Fruit fly (Drosophila melanogaster) whole organism, embryonic: Measurements from ENCODE around the gene Atg5.

Experiments used
- ATbp ChIP-seq: fragments of 200-800 bp; sonication (Bioruptor generic); optimal IDR thresholded peaks from 2 replicates; lab custom pipeline; 2017; ENCODE audit warnings: missing biosample characterization, mild to moderate bottlenecking, missing genetic modification characterization, missing genetic modification reagents
- Atf-2 ChIP-seq: fragments of 200-800 bp; sonication (Bioruptor generic); optimal IDR thresholded peaks from 2 replicates; lab custom pipeline; 2016; ENCODE audit warnings: missing biosample characterization, missing genetic modification characterization
- Atf6 ChIP-seq: fragments of 200-800 bp; sonication (Bioruptor generic); IDR thresholded peaks from 2 replicates; pipeline ENCODE4 v1.3.6; 2022; ENCODE audit warnings: missing biosample characterization, missing genetic modification characterization
- CG1024 ChIP-seq: fragments of 200-800 bp; sonication (Bioruptor generic); IDR thresholded peaks from 2 replicates; pipeline ENCODE4 v1.3.6; 2022; ENCODE audit warnings: missing biosample characterization, missing genetic modification characterization
- CG10274 ChIP-seq: fragments of 200-800 bp; sonication (Bioruptor generic); optimal IDR thresholded peaks from 3 replicates; lab custom pipeline; 2017; ENCODE audit warnings: missing biosample characterization, mild to moderate bottlenecking, missing genetic modification characterization
- CG10431 ChIP-seq: fragments of 200-800 bp; sonication (Bioruptor generic); optimal IDR thresholded peaks from 3 replicates; lab custom pipeline; 2018; ENCODE audit warnings: missing biosample characterization, mild to moderate bottlenecking, missing genetic modification characterization
- CG12155 ChIP-seq: fragments of 200-800 bp; sonication (Bioruptor generic); optimal IDR thresholded peaks from 3 replicates; lab custom pipeline; 2016; ENCODE audit warnings: missing biosample characterization, missing genetic modification characterization
- CG13624 ChIP-seq: fragments of 200-800 bp; sonication (Bioruptor generic); optimal IDR thresholded peaks from 2 replicates; lab custom pipeline; 2016; ENCODE audit warnings: missing biosample characterization, missing genetic modification characterization
- CG17361 ChIP-seq: fragments of 200-800 bp; sonication (Bioruptor generic); IDR thresholded peaks from 3 replicates; pipeline ENCODE4 v1.3.6; 2022; ENCODE audit warnings: missing biosample characterization, missing genetic modification characterization
- CG17568 ChIP-seq: fragments of 200-800 bp; sonication (Bioruptor generic); optimal IDR thresholded peaks from 2 replicates; lab custom pipeline; 2018; ENCODE audit warnings: missing biosample characterization, mild to moderate bottlenecking, missing genetic modification characterization, moderate library complexity
- CG2712 ChIP-seq: fragments of 200-800 bp; optimal IDR thresholded peaks from 3 replicates; lab custom pipeline; 2019; ENCODE audit warnings: missing biosample characterization, mild to moderate bottlenecking, missing genetic modification characterization, moderate library complexity
- CG31388 ChIP-seq: fragments of 200-800 bp; sonication (Bioruptor generic); optimal IDR thresholded peaks from 2 replicates; lab custom pipeline; 2016; ENCODE audit warnings: missing biosample characterization, missing genetic modification characterization
- CG4360 ChIP-seq: fragments of 200-800 bp; sonication (Bioruptor generic); IDR thresholded peaks from 2 replicates; pipeline ENCODE4 v1.3.6; 2022; ENCODE audit warnings: missing biosample characterization, missing genetic modification characterization
- CG43689 ChIP-seq: fragments of 200-800 bp; sonication (Bioruptor generic); IDR thresholded peaks from 2 replicates; pipeline ENCODE4 v1.3.6; 2022; ENCODE audit warnings: missing biosample characterization, missing genetic modification characterization
- CG4730 ChIP-seq: fragments of 200-800 bp; sonication (Bioruptor generic); IDR thresholded peaks from 2 replicates; pipeline ENCODE4 v1.3.6; 2022; ENCODE audit warnings: missing biosample characterization, missing genetic modification characterization
- CG7745 ChIP-seq: fragments of 200-800 bp; sonication (Bioruptor generic); optimal IDR thresholded peaks from 2 replicates; lab custom pipeline; 2018; ENCODE audit warnings: missing biosample characterization, mild to moderate bottlenecking, missing genetic modification characterization, moderate library complexity
- Camta ChIP-seq: fragments of 200-800 bp; sonication (Bioruptor generic); optimal IDR thresholded peaks from 2 replicates; lab custom pipeline; 2016; ENCODE audit warnings: missing biosample characterization, missing genetic modification characterization
- Drgx ChIP-seq: fragments of 200-800 bp; sonication (Bioruptor generic); IDR thresholded peaks from 2 replicates; pipeline ENCODE4 v1.3.6; 2022; ENCODE audit warnings: missing biosample characterization, missing genetic modification characterization
- Ets65A ChIP-seq: fragments of 200-800 bp; sonication (Bioruptor generic); peaks from one replicate; lab custom pipeline; 2016; ENCODE audit warnings: missing biosample characterization, missing genetic modification characterization
- Gug ChIP-seq: fragments of 200-800 bp; sonication (Bioruptor generic); IDR thresholded peaks from 4 replicates; pipeline ENCODE4 v1.3.6; 2022; ENCODE audit warnings: missing biosample characterization, missing genetic modification characterization
- HLH4C ChIP-seq: fragments of 200-800 bp; sonication (Bioruptor generic); IDR thresholded peaks from 3 replicates; pipeline ENCODE4 v1.3.6; 2022; ENCODE audit warnings: missing biosample characterization, missing genetic modification characterization; ENCODE audit not compliant: partially characterized antibody
- Hey ChIP-seq: fragments of 200-800 bp; sonication (Bioruptor generic); optimal IDR thresholded peaks from 3 replicates; lab custom pipeline; 2018; ENCODE audit warnings: missing biosample characterization, mild to moderate bottlenecking, missing genetic modification characterization
- Hr3 ChIP-seq: fragments of 200-800 bp; sonication (Bioruptor generic); optimal IDR thresholded peaks from 3 replicates; lab custom pipeline; 2016; ENCODE audit warnings: missing biosample characterization, missing genetic modification characterization
- Hr39 ChIP-seq: fragments of >200 bp; optimal IDR thresholded peaks from 2 replicates; lab custom pipeline; 2017
- Hsf ChIP-seq: fragments of 200-800 bp; sonication (Bioruptor generic); optimal IDR thresholded peaks from 3 replicates; lab custom pipeline; 2016; ENCODE audit warnings: missing biosample characterization, missing genetic modification characterization
- Mes4 ChIP-seq: fragments of 200-800 bp; sonication (Bioruptor generic); optimal IDR thresholded peaks from 2 replicates; lab custom pipeline; 2016; ENCODE audit warnings: missing biosample characterization, missing genetic modification characterization
- NK7.1 ChIP-seq: fragments of 200-800 bp; sonication (Bioruptor generic); optimal IDR thresholded peaks from 3 replicates; lab custom pipeline; 2016; ENCODE audit warnings: missing biosample characterization, missing genetic modification characterization
- Nf-YC ChIP-seq: fragments of 200-800 bp; optimal IDR thresholded peaks from 3 replicates; lab custom pipeline; 2019; ENCODE audit warnings: missing biosample characterization, mild to moderate bottlenecking, missing genetic modification characterization, moderate library complexity
- Oli ChIP-seq: fragments of 200-800 bp; sonication (Bioruptor generic); optimal IDR thresholded peaks from 2 replicates; lab custom pipeline; 2018; ENCODE audit warnings: missing biosample characterization, mild to moderate bottlenecking, missing genetic modification characterization, moderate library complexity
- Optix ChIP-seq: fragments of 200-800 bp; sonication (Bioruptor generic); IDR thresholded peaks from 3 replicates; pipeline ENCODE4 v1.3.6; 2022; ENCODE audit warnings: missing biosample characterization, missing genetic modification characterization
- ara ChIP-seq: fragments of 200-800 bp; sonication (Bioruptor generic); IDR thresholded peaks from 2 replicates; pipeline ENCODE4 v1.3.6; 2022; ENCODE audit warnings: missing biosample characterization, missing genetic modification characterization
- ash1 ChIP-seq: fragments of 200-800 bp; sonication (Bioruptor generic); optimal IDR thresholded peaks from 2 replicates; lab custom pipeline; 2018; ENCODE audit warnings: missing biosample characterization, mild to moderate bottlenecking, missing genetic modification characterization
- bcd ChIP-seq: fragments of 200-800 bp; sonication (Bioruptor generic); optimal IDR thresholded peaks from 2 replicates; lab custom pipeline; 2017; ENCODE audit warnings: missing biosample characterization, mild to moderate bottlenecking, missing genetic modification characterization
- bowl ChIP-seq: fragments of 200-800 bp; sonication (Bioruptor generic); IDR thresholded peaks from 2 replicates; pipeline ENCODE4 v1.3.6; 2022; ENCODE audit warnings: missing biosample characterization, missing genetic modification characterization
- ci ChIP-seq: fragments of 200-800 bp; sonication (Bioruptor generic); IDR thresholded peaks from 3 replicates; pipeline ENCODE4 v1.3.6; 2022; ENCODE audit warnings: missing biosample characterization, missing genetic modification characterization
- crol ChIP-seq: fragments of 200-800 bp; sonication (Bioruptor generic); IDR thresholded peaks from 2 replicates; pipeline ENCODE4 v1.3.6; 2022; ENCODE audit warnings: missing biosample characterization, missing genetic modification characterization
- cwo ChIP-seq: fragments of 200-800 bp; sonication (Bioruptor generic); optimal IDR thresholded peaks from 3 replicates; lab custom pipeline; 2017; ENCODE audit warnings: missing biosample characterization, missing genetic modification characterization, mild to moderate bottlenecking, moderate library complexity, missing genetic modification reagents
- gem ChIP-seq: fragments of 200-800 bp; sonication (Bioruptor generic); optimal IDR thresholded peaks from 2 replicates; lab custom pipeline; 2019; ENCODE audit warnings: missing biosample characterization, mild to moderate bottlenecking, missing genetic modification characterization, moderate library complexity
- insv ChIP-seq, 2 experiments: fragments of 200-800 bp; sonication (Bioruptor generic); optimal IDR thresholded peaks; 3 replicates each; lab custom pipeline; 2016 to 2018; ENCODE audit warnings: missing biosample characterization in 2 of 2, missing genetic modification characterization in 2 of 2
- lbe ChIP-seq: fragments of 200-800 bp; sonication (Bioruptor generic); optimal IDR thresholded peaks from 2 replicates; lab custom pipeline; 2016; ENCODE audit warnings: missing biosample characterization, mild to moderate bottlenecking, missing genetic modification characterization
- mld ChIP-seq: fragments of 200-800 bp; sonication (Bioruptor generic); IDR thresholded peaks from 3 replicates; pipeline ENCODE4 v1.3.6; 2022; ENCODE audit warnings: missing biosample characterization, missing genetic modification characterization; ENCODE audit not compliant: partially characterized antibody
- oc ChIP-seq: fragments of 200-800 bp; sonication (Bioruptor generic); optimal IDR thresholded peaks from 2 replicates; lab custom pipeline; 2018; ENCODE audit warnings: missing biosample characterization, mild to moderate bottlenecking, missing genetic modification characterization, moderate library complexity
- phol ChIP-seq: fragments of 200-800 bp; sonication (Bioruptor generic); optimal IDR thresholded peaks from 3 replicates; lab custom pipeline; 2018; ENCODE audit warnings: missing biosample characterization, mild to moderate bottlenecking, missing genetic modification characterization, moderate library complexity
- pzg ChIP-seq: fragments of 200-800 bp; sonication (Bioruptor generic); optimal IDR thresholded peaks from 3 replicates; lab custom pipeline; 2018; ENCODE audit warnings: missing biosample characterization, mild to moderate bottlenecking, missing genetic modification characterization, moderate library complexity
- row ChIP-seq: fragments of 200-800 bp; sonication (Bioruptor generic); IDR thresholded peaks from 3 replicates; pipeline ENCODE4 v1.3.6; 2022; ENCODE audit warnings: missing biosample characterization, missing genetic modification characterization
- scrt ChIP-seq: fragments of 200-800 bp; sonication (Bioruptor generic); optimal IDR thresholded peaks from 2 replicates; lab custom pipeline; 2018; ENCODE audit warnings: missing biosample characterization, mild to moderate bottlenecking, missing genetic modification characterization, moderate library complexity
- slou ChIP-seq: fragments of 200-800 bp; sonication (Bioruptor generic); optimal IDR thresholded peaks from 3 replicates; lab custom pipeline; 2016; ENCODE audit warnings: missing biosample characterization, missing genetic modification characterization
- so ChIP-seq: fragments of 200-800 bp; sonication (Bioruptor generic); IDR thresholded peaks from 3 replicates; pipeline ENCODE4 v1.3.6; 2022; ENCODE audit warnings: missing biosample characterization, missing genetic modification characterization
- stc ChIP-seq: fragments of 200-800 bp; sonication (Bioruptor generic); IDR thresholded peaks from 2 replicates; pipeline ENCODE4 v1.3.6; 2022; ENCODE audit warnings: missing biosample characterization, missing genetic modification characterization
- yki ChIP-seq: fragments of >200 bp; optimal IDR thresholded peaks from 3 replicates; lab custom pipeline; 2018

Atg5 gene

dm6 chrX:7301351-7302328 lies 21.9 kb downstream of the Atg5 start (continued):
- TF ChIP-seq NK7.1 (GFP tag; lab: Kevin White, UChicago) (peak; percentile 9), HLH4C (no peak), Ets65A (GFP tag; lab: Kevin White, UChicago) (peak; percentile 93), ci (GFP tag; lab: Robert Waterston, UW) (peak; percentile 80), lbe (no peak), Mes4 (GFP tag; lab: Kevin White, UChicago) (peak; percentile 44), row (GFP tag; lab: Robert Waterston, UW) (peak; percentile 58), scrt (GFP tag; lab: Kevin White, UChicago) (peak; percentile 1), CG2712 (peak; percentile 70), Hey (tag; lab: Kevin White, UChicago) (no peak), CG10431 (GFP tag; lab: Kevin White, UChicago) (peak; percentile 43), Hr39 (no peak), Atf6 (GFP tag; lab: Robert Waterston, UW) (no peak), CG12155 (GFP tag; lab: Kevin White, UChicago) (no peak), so (GFP tag; lab: Robert Waterston, UW) (no peak), CG17568 (GFP tag; lab: Kevin White, UChicago) (no peak), CG43689 (GFP tag; lab: Robert Waterston, UW) (no peak), mld (GFP tag; lab: Robert Waterston, UW) (no peak), Camta (GFP tag; lab: Kevin White, UChicago) (peak; percentile 63), Atf-2 (GFP tag; lab: Kevin White, UChicago) (peak; percentile 20), ara (GFP tag; lab: Robert Waterston, UW) (peak; percentile 28; the same call in 1 of the 2 replicates), pzg (no peak), Hr3 (GFP tag; lab: Kevin White, UChicago) (peak; percentile 56), Oli (peak; percentile 78), Drgx (peak; percentile 72), oc (tag; lab: Kevin White, UChicago) (no peak), CG10274 (GFP tag; lab: Kevin White, UChicago) (peak; percentile 48), CG31388 (no peak), ash1 (GFP tag; lab: Kevin White, UChicago) (no peak), Gug (GFP tag; lab: Robert Waterston, UW) (peak; percentile 39; the same call in 2 of the 4 replicates), slou (GFP tag; lab: Kevin White, UChicago) (no peak), ATbp (GFP tag; lab: Kevin White, UChicago) (peak; percentile 41), bowl (GFP tag; lab: Robert Waterston, UW) (no peak), CG1024 (no peak), Hsf (GFP tag; lab: Kevin White, UChicago) (peak; percentile 60), insv (GFP tag; optimal IDR thresholded peaks at IDR 0.05; lab: Kevin White, UChicago) (no peak), gem (tag; lab: Kevin White, UChicago) (peak; percentile 71), CG4730 (GFP tag; lab: Robert Waterston, UW) (peak; percentile 35; the same call in 1 of the 2 replicates), CG4360 (GFP tag; lab: Robert Waterston, UW) (peak; percentile 39; the same call in 1 of the 2 replicates), crol (GFP tag; lab: Robert Waterston, UW) (peak; percentile 87), phol (tag; lab: Kevin White, UChicago) (peak; percentile 81), yki (no peak), Optix (peak; percentile 71), Nf-YC (tag; lab: Kevin White, UChicago) (peak; percentile 57), cwo (peak; percentile 6), CG17361 (peak; percentile 94), CG13624 (GFP tag; lab: Kevin White, UChicago) (peak; percentile 18), stc (GFP tag; lab: Robert Waterston, UW) (peak; percentile 35; the same call in 1 of the 2 replicates), bcd (peak; percentile 59), CG7745 (tag; lab: Kevin White, UChicago) (no peak)
